Worm (Caenorhabditis elegans): ENCODE data around the gene ZC190.7.

Gene ZC190.7

ce11 chrV:8662056-8663006 is 24.3 kb downstream of the ZC190.7 start (continued):
- TF ChIP-seq tag-97 (GFP tag; IDR thresholded peaks at IDR 0.05) (no peak), aly-2 (tag; optimal IDR thresholded peaks at IDR 0.05) (no peak)

ce11 chrV:8661241-8661954 is 25.3 kb downstream of the ZC190.7 start:
- TF ChIP-seq dve-1 (tag; optimal IDR thresholded peaks at IDR 0.05; ENCODE audit: insufficient read depth) (peak; percentile 82), ZK337.2 (GFP tag; IDR thresholded peaks at IDR 0.05) (no peak), lin-29 (GFP tag; IDR thresholded peaks at IDR 0.05) (no peak), Y48G9A.11 (GFP tag; IDR thresholded peaks at IDR 0.05) (no peak), jun-1 (tag; optimal IDR thresholded peaks at IDR 0.05) (no peak), hmg-1.1 (GFP tag; IDR thresholded peaks at IDR 0.05) (peak; percentile 32; the same call in 1 of the 2 replicates), lin-39 (tag; optimal IDR thresholded peaks at IDR 0.05) (no peak), saeg-2 (GFP tag; IDR thresholded peaks at IDR 0.05) (no peak), hif-1 (tag; optimal IDR thresholded peaks at IDR 0.05) (no peak), lir-3 (tag; optimal IDR thresholded peaks at IDR 0.05) (no peak), ceh-82 (tag; optimal IDR thresholded peaks at IDR 0.05) (no peak), madf-5 (GFP tag; IDR thresholded peaks at IDR 0.05) (no peak), daf-8 (GFP tag; IDR thresholded peaks at IDR 0.05) (no peak), snpc-4 (tag; optimal IDR thresholded peaks at IDR 0.05) (no peak), unc-62 (GFP tag; optimal IDR thresholded peaks at IDR 0.05 in 1 of 2) (peak; percentile 32 to 35), unc-62 (tag; optimal IDR thresholded peaks at IDR 0.05) (no peak), attf-4 (tag; optimal IDR thresholded peaks at IDR 0.05) (no peak), ceh-62 (tag; optimal IDR thresholded peaks at IDR 0.05) (no peak), aha-1 (tag) (no peak), hlh-30 (tag; optimal IDR thresholded peaks at IDR 0.05; ENCODE audit: insufficient read depth) (peak; percentile 84), set-16 (GFP tag; IDR thresholded peaks at IDR 0.05) (peak; percentile 21; the same call in 1 of the 2 replicates), dpl-1 (GFP tag; optimal IDR thresholded peaks at IDR 0.05) (no peak), dmd-9 (GFP tag; IDR thresholded peaks at IDR 0.05) (no peak), rbr-2 (tag; optimal IDR thresholded peaks at IDR 0.05) (no peak), nhr-41 (GFP tag; IDR thresholded peaks at IDR 0.05) (peak; percentile 69), nhr-10 (tag; optimal IDR thresholded peaks at IDR 0.05) (no peak), zip-11 (GFP tag; IDR thresholded peaks at IDR 0.05) (no peak), nhr-48 (tag; optimal IDR thresholded peaks at IDR 0.05) (peak; percentile 69), ceh-20 (GFP tag; IDR thresholded peaks at IDR 0.05) (peak; percentile 47; the same call in 1 of the 2 replicates), egl-43 (GFP tag; IDR thresholded peaks at IDR 0.05) (no peak), nhr-76 (tag; optimal IDR thresholded peaks at IDR 0.05) (no peak), Y75B8A.6 (GFP tag; IDR thresholded peaks at IDR 0.05) (no peak), cey-2 (tag; optimal IDR thresholded peaks at IDR 0.05; ENCODE audit: borderline replicate concordance, insufficient read depth) (no peak), F49E8.2 (tag; optimal IDR thresholded peaks at IDR 0.05; ENCODE audit: borderline replicate concordance) (no peak), ceh-28 (tag; optimal IDR thresholded peaks at IDR 0.05) (no peak), egl-27 (tag; optimal IDR thresholded peaks at IDR 0.05) (no peak), lin-15B (tag; optimal IDR thresholded peaks at IDR 0.05) (no peak), unc-39 (tag; optimal IDR thresholded peaks at IDR 0.05) (no peak), lim-7 (GFP tag; IDR thresholded peaks at IDR 0.05) (no peak), nhr-6 (tag; optimal IDR thresholded peaks at IDR 0.05) (no peak), daf-12 (tag; optimal IDR thresholded peaks at IDR 0.05) (no peak), sdz-12 (GFP tag; optimal IDR thresholded peaks at IDR 0.05) (no peak), tag-97 (GFP tag; IDR thresholded peaks at IDR 0.05) (no peak), ztf-11 (tag; optimal IDR thresholded peaks at IDR 0.05) (no peak), F37D6.2 (tag; optimal IDR thresholded peaks at IDR 0.05) (no peak), skn-1 (tag; optimal IDR thresholded peaks at IDR 0.05) (no peak), aly-2 (tag; optimal IDR thresholded peaks at IDR 0.05) (no peak)

Measured in whole organism, L4 larva.